Worm (Caenorhabditis elegans) whole organism, L1 larva: ENCODE results near the gene C14A6.8.

Experiments
- alr-1 ChIP-seq: fragments of 200-800 bp; sonication (Bioruptor generic); optimal IDR thresholded peaks from 2 replicates; lab custom pipeline; 2018; ENCODE audit warnings: borderline replicate concordance, mild to moderate bottlenecking, missing genetic modification characterization, missing compliant biosample characterization
- egl-27 ChIP-seq, 2 experiments: fragments of 150-350 bp in 1 of 2; sonication (generic microtip); optimal IDR thresholded peaks; 3 replicates each; lab custom pipeline; 2017 to 2018; ENCODE audit warnings: missing biosample characterization in 2 of 2, missing genetic modification characterization in 2 of 2, missing genetic modification reagents in 2 of 2
- lin-35 ChIP-seq, 2 experiments: fragments of 150-350 bp; optimal IDR thresholded peaks; 2 replicates each; lab custom pipeline; 2014; ENCODE audit warnings: missing biosample characterization in 2 of 2, missing genetic modification characterization in 2 of 2, missing genetic modification reagents in 2 of 2
- lir-3 ChIP-seq: sonication (generic microtip); optimal IDR thresholded peaks from 2 replicates; lab custom pipeline; 2016; ENCODE audit warnings: mild to moderate bottlenecking, missing genetic modification characterization, moderate library complexity, missing compliant biosample characterization; ENCODE audit not compliant: poor library complexity
- nhr-11 ChIP-seq: fragments of 150-350 bp; optimal IDR thresholded peaks from 2 replicates; lab custom pipeline; 2014; ENCODE audit warnings: missing biosample characterization, missing genetic modification characterization
- nhr-76 ChIP-seq: sonication (generic microtip); optimal IDR thresholded peaks from 2 replicates; lab custom pipeline; 2017; ENCODE audit warnings: missing biosample characterization, missing genetic modification characterization
- snpc-4 ChIP-seq: fragments of 150-350 bp; optimal IDR thresholded peaks from 2 replicates; lab custom pipeline; 2014; ENCODE audit warnings: missing biosample characterization, missing genetic modification characterization
- snu-23 ChIP-seq: sonication (generic microtip); optimal IDR thresholded peaks from 2 replicates; lab custom pipeline; 2016; ENCODE audit warnings: missing genetic modification characterization, missing compliant biosample characterization
- sptf-1 ChIP-seq: fragments of 150-350 bp; optimal IDR thresholded peaks from 2 replicates; lab custom pipeline; 2014; ENCODE audit warnings: missing biosample characterization, missing genetic modification characterization
- unc-130 ChIP-seq: fragments of 150-350 bp; optimal IDR thresholded peaks from 2 replicates; lab custom pipeline; 2017; ENCODE audit warnings: missing biosample characterization, missing genetic modification characterization, inconsistent platforms
- unc-86 ChIP-seq: sonication (generic microtip); optimal IDR thresholded peaks from 2 replicates; lab custom pipeline; 2016; ENCODE audit warnings: missing genetic modification characterization, missing compliant biosample characterization
- ztf-4 ChIP-seq: fragments of 150-350 bp; optimal IDR thresholded peaks from 2 replicates; lab custom pipeline; 2014; ENCODE audit warnings: missing biosample characterization, missing genetic modification characterization

- no peak for TF ChIP-seq snpc-4
- TF ChIP-seq lin-35 (GFP tag; optimal IDR thresholded peaks at IDR 0.05; lab: Kevin White, UChicago): no peak
- no peak for TF ChIP-seq unc-130 (tag; lab: Kevin White, UChicago)
- TF ChIP-seq ztf-4 (tag; lab: Kevin White, UChicago): no peak
- TF ChIP-seq nhr-76 (tag; lab: Kevin White, UChicago): no peak
- no peak for TF ChIP-seq egl-27 (tag; optimal IDR thresholded peaks at IDR 0.05; lab: Kevin White, UChicago)
- no peak for TF ChIP-seq sptf-1 (tag; lab: Kevin White, UChicago)
- no peak for TF ChIP-seq lir-3 (tag; lab: Kevin White, UChicago)
- no peak for TF ChIP-seq snu-23 (GFP tag; lab: Kevin White, UChicago)
- TF ChIP-seq unc-86 (tag; lab: Kevin White, UChicago): no peak
- TF ChIP-seq alr-1 (tag; lab: Kevin White, UChicago): no peak
- TF ChIP-seq nhr-11 (tag; lab: Kevin White, UChicago): no peak
Measured at ce11 chrV:18209071-18209470, 37.6 kb upstream of the C14A6.8 start, which contains the start of gene F16H6.7.
